Worm (Caenorhabditis elegans) whole organism, mixed stage, embryonic: ENCODE measurements around the gene lys-6.
A peak's percentile ranks its signal among the peaks of the same experiment; 100 is the strongest.

ENCODE experiments used
- ces-1 ChIP-seq: fragments of 150-350 bp; optimal IDR thresholded peaks from 2 replicates; lab custom pipeline; 2014; ENCODE audit warnings: missing biosample characterization, missing genetic modification reagents, missing genetic modification characterization
- lin-13 ChIP-seq: fragments of 150-350 bp; optimal IDR thresholded peaks from 2 replicates; lab custom pipeline; 2014; ENCODE audit warnings: missing biosample characterization, missing genetic modification characterization
- nhr-237 ChIP-seq: fragments of 150-350 bp; optimal IDR thresholded peaks from 2 replicates; lab custom pipeline; 2014; ENCODE audit warnings: missing biosample characterization, missing genetic modification characterization
- snpc-4 ChIP-seq: fragments of 150-350 bp; optimal IDR thresholded peaks from 2 replicates; lab custom pipeline; 2014; ENCODE audit warnings: missing biosample characterization, missing genetic modification characterization
- unc-62 ChIP-seq: fragments of 150-350 bp; optimal IDR thresholded peaks from 2 replicates; lab custom pipeline; 2014; ENCODE audit warnings: missing biosample characterization, missing genetic modification reagents, missing genetic modification characterization
- ztf-11 ChIP-seq: fragments of 150-350 bp; optimal IDR thresholded peaks from 2 replicates; lab custom pipeline; 2014; ENCODE audit warnings: missing biosample characterization, missing genetic modification characterization

ce11 chrIV:11594191-11594673, 33.5 kb downstream of the lys-6 start, which contains the start of gene mig-38:
- TF ChIP-seq snpc-4 (tag; lab: Kevin White, UChicago) (no peak), unc-62 (no peak), lin-13 (tag; lab: Kevin White, UChicago) (no peak), ces-1 (peak; percentile 40), nhr-237 (tag; lab: Kevin White, UChicago) (no peak), ztf-11 (no peak)
